Worm (Caenorhabditis elegans) whole organism, L1 larva: ENCODE results near the gene Y62H9A.5.

Experiments used
- C16A3.4 ChIP-seq: fragments of 150-350 bp; optimal IDR thresholded peaks from 2 replicates; lab custom pipeline; 2014; ENCODE audit warnings: missing biosample characterization, missing genetic modification characterization
- C34B4.2 ChIP-seq: sonication (generic microtip); optimal IDR thresholded peaks from 2 replicates; lab custom pipeline; 2017; ENCODE audit warnings: mild to moderate bottlenecking, missing genetic modification characterization, missing compliant biosample characterization
- F16B12.6 ChIP-seq: fragments of 150-350 bp; optimal IDR thresholded peaks from 2 replicates; lab custom pipeline; 2014; ENCODE audit warnings: missing biosample characterization, missing genetic modification characterization
- Y116A8C.19 ChIP-seq: sonication (generic microtip); optimal IDR thresholded peaks from 2 replicates; lab custom pipeline; 2016; ENCODE audit warnings: missing compliant biosample characterization, missing genetic modification characterization, borderline replicate concordance
- aha-1 ChIP-seq: fragments of 150-350 bp; optimal IDR thresholded peaks from 2 replicates; lab custom pipeline; 2014; ENCODE audit warnings: missing biosample characterization, missing genetic modification characterization
- alr-1 ChIP-seq: fragments of 200-800 bp; sonication (Bioruptor generic); optimal IDR thresholded peaks from 2 replicates; lab custom pipeline; 2018; ENCODE audit warnings: borderline replicate concordance, mild to moderate bottlenecking, missing genetic modification characterization, missing compliant biosample characterization
- blmp-1 ChIP-seq: fragments of 150-350 bp; optimal IDR thresholded peaks from 2 replicates; lab custom pipeline; 2014; ENCODE audit warnings: missing biosample characterization, missing genetic modification characterization
- ceh-82 ChIP-seq, 3 experiments: fragments of 150-350 bp in 1 of 3; sonication (generic microtip) in 2 of 3; optimal IDR thresholded peaks; 2 replicates each; lab custom pipeline; 2014 to 2017; ENCODE audit warnings: missing biosample characterization in 3 of 3, missing genetic modification characterization in 3 of 3
- ceh-88 ChIP-seq: fragments of 200-800 bp; sonication (Bioruptor generic); IDR thresholded peaks from 2 replicates; pipeline ENCODE4 v1.3.6; 2022; ENCODE audit warnings: missing genetic modification characterization, missing compliant biosample characterization
- ceh-90 ChIP-seq: sonication (generic microtip); optimal IDR thresholded peaks from 2 replicates; lab custom pipeline; 2016; ENCODE audit warnings: missing genetic modification characterization, missing compliant biosample characterization
- ces-1 ChIP-seq: fragments of 150-350 bp; optimal IDR thresholded peaks from 2 replicates; lab custom pipeline; 2014; ENCODE audit warnings: missing biosample characterization, missing genetic modification reagents, missing genetic modification characterization
- dsc-1 ChIP-seq: sonication (generic microtip); optimal IDR thresholded peaks from 2 replicates; lab custom pipeline; 2016; ENCODE audit warnings: mild to moderate bottlenecking, missing genetic modification characterization, missing compliant biosample characterization
- efl-1 ChIP-seq, 4 experiments: fragments of 150-350 bp; optimal IDR thresholded peaks in 3 of 4; peaks in 1 of 4; 1 replicate in 1 of 4; 2 replicates in 3 of 4; lab custom pipeline; 2014; ENCODE audit warnings: missing biosample characterization in 2 of 4, missing genetic modification characterization in 2 of 4, missing genetic modification reagents in 2 of 4
- egl-13 ChIP-seq: sonication (generic microtip); optimal IDR thresholded peaks from 2 replicates; lab custom pipeline; 2016; ENCODE audit warnings: missing genotype, missing genetic modification reagents, missing genetic modification characterization, missing compliant biosample characterization
- egl-27 ChIP-seq, 2 experiments: fragments of 150-350 bp in 1 of 2; sonication (generic microtip); optimal IDR thresholded peaks; 3 replicates each; lab custom pipeline; 2017 to 2018; ENCODE audit warnings: missing biosample characterization in 2 of 2, missing genetic modification characterization in 2 of 2, missing genetic modification reagents in 2 of 2
- elt-2 ChIP-seq: sonication (generic microtip); optimal IDR thresholded peaks from 2 replicates; lab custom pipeline; 2016; ENCODE audit warnings: missing genetic modification characterization, mild to moderate bottlenecking, inconsistent platforms, missing compliant biosample characterization, missing genetic modification reagents
- fkh-10 ChIP-seq: sonication (generic microtip); optimal IDR thresholded peaks from 2 replicates; lab custom pipeline; 2017; ENCODE audit warnings: missing biosample characterization, missing genetic modification reagents, missing genetic modification characterization
- fkh-4 ChIP-seq: sonication (generic microtip); optimal IDR thresholded peaks from 2 replicates; lab custom pipeline; 2016; ENCODE audit warnings: missing compliant biosample characterization, missing genetic modification characterization, borderline replicate concordance
- fkh-8 ChIP-seq: sonication (generic microtip); optimal IDR thresholded peaks from 2 replicates; lab custom pipeline; 2016; ENCODE audit warnings: mild to moderate bottlenecking, missing genetic modification characterization, missing compliant biosample characterization
- grh-1 ChIP-seq: fragments of 200-800 bp; sonication (Bioruptor generic); IDR thresholded peaks from 2 replicates; pipeline ENCODE4 v1.3.6; 2022; ENCODE audit warnings: missing genetic modification reagents, missing genetic modification characterization, missing compliant biosample characterization
- hpl-2 ChIP-seq: fragments of 150-350 bp; optimal IDR thresholded peaks from 2 replicates; lab custom pipeline; 2014; ENCODE audit warnings: missing biosample characterization, missing genetic modification reagents, missing genetic modification characterization
- irx-1 ChIP-seq: sonication (generic microtip); optimal IDR thresholded peaks from 2 replicates; lab custom pipeline; 2016; ENCODE audit warnings: missing genetic modification characterization, missing compliant biosample characterization
- isw-1 ChIP-seq: fragments of 200-800 bp; sonication (Bioruptor generic); IDR thresholded peaks from 2 replicates; pipeline ENCODE4 v1.3.6; 2022; ENCODE audit warnings: missing genetic modification characterization, missing compliant biosample characterization
- lin-14 ChIP-seq: fragments of 200-800 bp; sonication (Bioruptor generic); optimal IDR thresholded peaks from 2 replicates; lab custom pipeline; 2018; ENCODE audit warnings: mild to moderate bottlenecking, missing genetic modification characterization, moderate library complexity, missing compliant biosample characterization
- lin-35 ChIP-seq, 2 experiments: fragments of 150-350 bp; optimal IDR thresholded peaks; 2 replicates each; lab custom pipeline; 2014; ENCODE audit warnings: missing biosample characterization in 2 of 2, missing genetic modification characterization in 2 of 2, missing genetic modification reagents in 2 of 2
- lin-39 ChIP-seq: fragments of 150-350 bp; optimal IDR thresholded peaks from 2 replicates; lab custom pipeline; 2014; ENCODE audit warnings: missing biosample characterization, missing genetic modification reagents, missing genetic modification characterization
- lir-3 ChIP-seq: sonication (generic microtip); optimal IDR thresholded peaks from 2 replicates; lab custom pipeline; 2016; ENCODE audit warnings: mild to moderate bottlenecking, missing genetic modification characterization, moderate library complexity, missing compliant biosample characterization; ENCODE audit not compliant: poor library complexity
- mef-2 ChIP-seq: fragments of 150-350 bp; optimal IDR thresholded peaks from 2 replicates; lab custom pipeline; 2014; ENCODE audit warnings: missing biosample characterization, missing genetic modification characterization
- mep-1 ChIP-seq: fragments of 150-350 bp; optimal IDR thresholded peaks from 2 replicates; lab custom pipeline; 2014; ENCODE audit warnings: missing biosample characterization, missing genetic modification characterization
- nhr-11 ChIP-seq: fragments of 150-350 bp; optimal IDR thresholded peaks from 2 replicates; lab custom pipeline; 2014; ENCODE audit warnings: missing biosample characterization, missing genetic modification characterization
- nhr-12 ChIP-seq: sonication (generic microtip); optimal IDR thresholded peaks from 2 replicates; lab custom pipeline; 2017; ENCODE audit warnings: missing biosample characterization, missing genetic modification characterization
- nhr-19 ChIP-seq: fragments of 200-800 bp; sonication (Bioruptor generic); conservative IDR thresholded peaks from 2 replicates; pipeline ENCODE4 v1.3.6; 2022; ENCODE audit warnings: missing genetic modification characterization, missing compliant biosample characterization
- nhr-20 ChIP-seq: sonication (generic microtip); optimal IDR thresholded peaks from 2 replicates; lab custom pipeline; 2016; ENCODE audit warnings: mild to moderate bottlenecking, missing genetic modification characterization, missing compliant biosample characterization
- nhr-28 ChIP-seq: fragments of 150-350 bp; optimal IDR thresholded peaks from 2 replicates; lab custom pipeline; 2014; ENCODE audit warnings: missing biosample characterization, missing genetic modification characterization
- nhr-77 ChIP-seq: fragments of 150-350 bp; optimal IDR thresholded peaks from 2 replicates; lab custom pipeline; 2014; ENCODE audit warnings: missing biosample characterization, missing genetic modification characterization
- nhr-90 ChIP-seq: sonication (generic microtip); optimal IDR thresholded peaks from 2 replicates; lab custom pipeline; 2016; ENCODE audit warnings: mild to moderate bottlenecking, missing genetic modification characterization, missing compliant biosample characterization; ENCODE audit not compliant: poor library complexity
- snpc-4 ChIP-seq: fragments of 150-350 bp; optimal IDR thresholded peaks from 2 replicates; lab custom pipeline; 2014; ENCODE audit warnings: missing biosample characterization, missing genetic modification characterization
- sox-4 ChIP-seq: sonication (generic microtip); optimal IDR thresholded peaks from 2 replicates; lab custom pipeline; 2016; ENCODE audit warnings: missing genetic modification characterization, missing compliant biosample characterization
- sptf-1 ChIP-seq: fragments of 150-350 bp; optimal IDR thresholded peaks from 2 replicates; lab custom pipeline; 2014; ENCODE audit warnings: missing biosample characterization, missing genetic modification characterization
- sup-37 ChIP-seq: fragments of 200-800 bp; sonication (Bioruptor generic); optimal IDR thresholded peaks from 2 replicates; lab custom pipeline; 2018; ENCODE audit warnings: mild to moderate bottlenecking, missing genetic modification characterization, missing compliant biosample characterization
- tbx-2 ChIP-seq: sonication (generic microtip); optimal IDR thresholded peaks from 2 replicates; lab custom pipeline; 2016; ENCODE audit warnings: missing genetic modification characterization, missing compliant biosample characterization
- unc-130 ChIP-seq: fragments of 150-350 bp; optimal IDR thresholded peaks from 2 replicates; lab custom pipeline; 2017; ENCODE audit warnings: missing biosample characterization, missing genetic modification characterization, inconsistent platforms
- unc-30 ChIP-seq: sonication (generic microtip); optimal IDR thresholded peaks from 2 replicates; lab custom pipeline; 2017; ENCODE audit warnings: missing biosample characterization, missing genetic modification characterization
- unc-62 ChIP-seq: fragments of 150-350 bp; optimal IDR thresholded peaks from 2 replicates; lab custom pipeline; 2014; ENCODE audit warnings: missing biosample characterization, missing genetic modification reagents, missing genetic modification characterization
- xbp-1 ChIP-seq: sonication (generic microtip); optimal IDR thresholded peaks from 2 replicates; lab custom pipeline; 2016; ENCODE audit warnings: missing genetic modification characterization, missing compliant biosample characterization

Gene Y62H9A.5

ce11 chrX:11863307-11863706 lies 19.4 kb downstream of the Y62H9A.5 start, which contains the start of gene F54F7.10:
F54F7.10 (plus strand) TSS chrX:11863607.
- TF ChIP-seq fkh-4 (tag; lab: Kevin White, UChicago) (no peak), ceh-88 (GFP tag; lab: Robert Waterston, UW) (no peak), lin-14 (no peak), nhr-19 (no peak), unc-30 (no peak), elt-2 (no peak), nhr-20 (no peak), Y116A8C.19 (tag; lab: Kevin White, UChicago) (no peak), fkh-10 (GFP tag; lab: Kevin White, UChicago) (no peak), xbp-1 (no peak), nhr-11 (tag; lab: Kevin White, UChicago) (no peak), ceh-82 (tag; optimal IDR thresholded peaks at IDR 0.05; lab: Kevin White, UChicago) (no peak), ceh-90 (no peak), egl-27 (tag; optimal IDR thresholded peaks at IDR 0.05; lab: Kevin White, UChicago) (no peak), tbx-2 (tag; lab: Kevin White, UChicago) (no peak)
- TF ChIP-seq, all 84 proteins: peak for 0

- TF ChIP-seq nhr-77 (tag; lab: Kevin White, UChicago) (no peak), dsc-1 (no peak), alr-1 (tag; lab: Kevin White, UChicago) (no peak), C34B4.2 (no peak), lir-3 (tag; lab: Kevin White, UChicago) (no peak), nhr-12 (no peak), sup-37 (GFP tag; lab: Kevin White, UChicago) (no peak), C16A3.4 (no peak), efl-1 (optimal IDR thresholded peaks at IDR 0.05; lab: Kevin White, UChicago) (no peak), efl-1 (GFP tag; optimal IDR thresholded peaks at IDR 0.05 in 1 of 2; lab: Kevin White, UChicago) (no peak), fkh-8 (tag; lab: Kevin White, UChicago) (no peak), unc-62 (GFP tag; lab: Kevin White, UChicago) (no peak), isw-1 (no peak), sox-4 (tag; lab: Kevin White, UChicago) (no peak), mep-1 (tag; lab: Kevin White, UChicago) (no peak), nhr-11 (tag; lab: Kevin White, UChicago) (no peak), nhr-90 (tag; lab: Kevin White, UChicago) (no peak), aha-1 (tag; lab: Kevin White, UChicago) (no peak), mef-2 (tag; lab: Kevin White, UChicago) (no peak)
These were observed 25.5 kb downstream of the Y62H9A.5 start, which contains the start of gene mes-1 for ce11 chrX:11857178-11857577. mes-1 (plus strand) TSS chrX:11857478.

- no peak for TF ChIP-seq ces-1
- TF ChIP-seq lin-35 (GFP tag; optimal IDR thresholded peaks at IDR 0.05; lab: Kevin White, UChicago), result no peak
- TF ChIP-seq mef-2 (tag; lab: Kevin White, UChicago), result no peak
- no peak for TF ChIP-seq snpc-4 (tag; lab: Kevin White, UChicago)
- TF ChIP-seq unc-30, result no peak
- TF ChIP-seq nhr-20, result no peak
- no peak for TF ChIP-seq unc-130 (tag; lab: Kevin White, UChicago)
- no peak for TF ChIP-seq F16B12.6 (tag; lab: Kevin White, UChicago)
- no peak for TF ChIP-seq lin-39 (tag; lab: Kevin White, UChicago)
- TF ChIP-seq hpl-2 (GFP tag; lab: Kevin White, UChicago), result no peak
- no peak for TF ChIP-seq fkh-10 (GFP tag; lab: Kevin White, UChicago)
- TF ChIP-seq egl-13 (tag; lab: Kevin White, UChicago), result no peak
- TF ChIP-seq nhr-28 (tag; lab: Kevin White, UChicago), result no peak
- no peak for TF ChIP-seq irx-1 (tag; lab: Kevin White, UChicago)
- TF ChIP-seq grh-1 (GFP tag; lab: Robert Waterston, UW), result no peak
- no peak for TF ChIP-seq egl-27 (tag; optimal IDR thresholded peaks at IDR 0.05; lab: Kevin White, UChicago)
- no peak for TF ChIP-seq sptf-1
- TF ChIP-seq blmp-1 (tag; lab: Kevin White, UChicago), result no peak
These were observed 26.5 kb downstream of the Y62H9A.5 start for ce11 chrX:11856214-11856613.
